Worm (Caenorhabditis elegans) whole organism, L2 larva: ENCODE results near the gene T20B12.5.

Experiments used
- ama-1 ChIP-seq: fragments of 150-350 bp; optimal IDR thresholded peaks from 2 replicates; lab custom pipeline; 2018; ENCODE audit warnings: inconsistent platforms
- ceh-82 ChIP-seq: fragments of 150-350 bp; optimal IDR thresholded peaks from 2 replicates; lab custom pipeline; 2014; ENCODE audit warnings: missing biosample characterization, missing genetic modification characterization
- lin-11 ChIP-seq: fragments of 150-350 bp; sonication (generic microtip); optimal IDR thresholded peaks from 2 replicates; lab custom pipeline; 2014; ENCODE audit warnings: missing biosample characterization, missing genetic modification characterization, inconsistent platforms, mixed read lengths
- mab-5 ChIP-seq: fragments of 150-350 bp; optimal IDR thresholded peaks from 2 replicates; lab custom pipeline; 2014; ENCODE audit warnings: missing biosample characterization, missing genetic modification characterization
- mdl-1 ChIP-seq, 2 experiments: fragments of 150-350 bp in 1 of 2; sonication (generic microtip) in 1 of 2; optimal IDR thresholded peaks; 2 replicates each; lab custom pipeline; 2017; ENCODE audit warnings: missing biosample characterization in 2 of 2, missing genetic modification characterization in 2 of 2
- nhr-77 ChIP-seq: fragments of 150-350 bp; optimal IDR thresholded peaks from 2 replicates; lab custom pipeline; 2014; ENCODE audit warnings: missing biosample characterization, missing genetic modification characterization

- TF ChIP-seq ama-1 (lab: Kevin White, UChicago), result no peak
- no peak for TF ChIP-seq mab-5 (tag; lab: Kevin White, UChicago)
- TF ChIP-seq ceh-82 (tag; lab: Kevin White, UChicago), result no peak
- no peak for TF ChIP-seq nhr-77 (tag; lab: Kevin White, UChicago)
- TF ChIP-seq mdl-1 (tag; optimal IDR thresholded peaks at IDR 0.05; lab: Kevin White, UChicago), result no peak
- no peak for TF ChIP-seq lin-11 (tag; lab: Kevin White, UChicago)
Measured at ce11 chrIII:7319390-7319789, 47.5 kb downstream of the T20B12.5 start, which contains the start of gene F56C9.8.
